Worm (Caenorhabditis elegans): Measurements from ENCODE around the gene zipt-2.3.
A peak's percentile ranks its signal among the peaks of the same experiment; 100 is the strongest.

zipt-2.3 gene

DNA sequence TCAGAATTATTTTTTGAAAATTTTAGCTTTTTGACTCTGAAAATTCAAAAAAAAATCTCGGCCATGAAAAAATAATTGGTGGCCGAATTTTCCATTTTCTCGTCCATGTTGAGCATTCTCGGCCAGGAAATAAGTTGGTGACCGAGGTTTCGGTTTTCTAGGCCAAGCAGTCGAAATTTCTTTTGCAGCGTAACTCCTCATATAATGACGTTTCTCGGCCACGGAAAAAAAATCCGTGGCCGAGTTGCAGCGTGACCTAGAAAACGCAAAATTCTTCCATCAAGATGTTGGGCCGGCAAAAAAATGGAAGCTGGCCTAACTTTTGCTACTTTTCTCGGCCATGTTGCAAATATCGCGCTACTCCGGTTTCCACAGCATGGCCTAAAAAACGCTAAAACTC, 34.4 kb upstream of the zipt-2.3 start:
- TF ChIP-seq ceh-39 (tag; optimal IDR thresholded peaks at IDR 0.05) (no peak), blmp-1 (tag; optimal IDR thresholded peaks at IDR 0.05) (no peak), ham-2 (GFP tag; optimal IDR thresholded peaks at IDR 0.05) (no peak), unc-62 (GFP tag; optimal IDR thresholded peaks at IDR 0.05) (no peak), ztf-11 (tag; optimal IDR thresholded peaks at IDR 0.05) (no peak), snpc-4 (tag; optimal IDR thresholded peaks at IDR 0.05) (no peak), ces-1 (GFP tag; optimal IDR thresholded peaks at IDR 0.05) (no peak), drap-1 (GFP tag; optimal IDR thresholded peaks at IDR 0.05) (no peak), hlh-1 (tag; optimal IDR thresholded peaks at IDR 0.05) (no peak), flh-1 (GFP tag; optimal IDR thresholded peaks at IDR 0.05) (no peak), zip-8 (tag; optimal IDR thresholded peaks at IDR 0.05) (no peak), nhr-28 (tag; optimal IDR thresholded peaks at IDR 0.05) (no peak), nhr-12 (tag; optimal IDR thresholded peaks at IDR 0.05) (no peak), ceh-43 (GFP tag; optimal IDR thresholded peaks at IDR 0.05) (no peak), elt-1 (tag; optimal IDR thresholded peaks at IDR 0.05; ENCODE audit: borderline replicate concordance, insufficient read depth) (no peak), cnd-1 (tag; optimal IDR thresholded peaks at IDR 0.05) (no peak), ceh-83 (GFP tag; optimal IDR thresholded peaks at IDR 0.05) (no peak), mls-2 (tag; optimal IDR thresholded peaks at IDR 0.05) (no peak), nhr-76 (tag; optimal IDR thresholded peaks at IDR 0.05) (no peak), sem-2 (GFP tag; optimal IDR thresholded peaks at IDR 0.05) (no peak)

DNA sequence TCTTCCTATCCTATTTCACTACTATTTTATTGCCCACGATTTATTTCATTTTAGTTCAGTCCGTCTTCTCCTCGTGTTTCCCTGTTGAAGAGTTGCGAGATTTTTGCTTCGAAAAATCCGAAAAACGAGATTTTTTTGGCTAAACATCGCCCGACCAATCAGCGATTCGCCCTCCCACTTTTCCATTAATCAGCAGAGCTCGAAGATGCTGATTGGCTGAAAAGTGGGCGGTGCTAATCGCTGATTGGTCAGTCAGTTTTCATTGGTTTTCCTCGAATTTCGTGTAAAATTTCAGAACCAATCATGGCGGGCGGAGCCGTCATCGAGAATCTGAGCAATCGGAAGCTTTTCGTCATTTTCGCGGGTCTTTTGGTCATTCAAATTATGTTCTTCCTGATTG, 25.8 kb upstream of the zipt-2.3 start, which contains the start of gene mig-14:
Gene mig-14 (plus strand): TSS at position 290 of the 400 bp plus-strand sequence.
- TF ChIP-seq nhr-28 (tag; optimal IDR thresholded peaks at IDR 0.05) (no peak), tbx-8 (GFP tag; optimal IDR thresholded peaks at IDR 0.05) (no peak), ham-2 (GFP tag; optimal IDR thresholded peaks at IDR 0.05) (no peak), nhr-76 (tag; optimal IDR thresholded peaks at IDR 0.05) (no peak), ztf-11 (tag; optimal IDR thresholded peaks at IDR 0.05) (no peak), ceh-39 (tag; optimal IDR thresholded peaks at IDR 0.05) (no peak), flh-1 (GFP tag; optimal IDR thresholded peaks at IDR 0.05) (no peak)

DNA sequence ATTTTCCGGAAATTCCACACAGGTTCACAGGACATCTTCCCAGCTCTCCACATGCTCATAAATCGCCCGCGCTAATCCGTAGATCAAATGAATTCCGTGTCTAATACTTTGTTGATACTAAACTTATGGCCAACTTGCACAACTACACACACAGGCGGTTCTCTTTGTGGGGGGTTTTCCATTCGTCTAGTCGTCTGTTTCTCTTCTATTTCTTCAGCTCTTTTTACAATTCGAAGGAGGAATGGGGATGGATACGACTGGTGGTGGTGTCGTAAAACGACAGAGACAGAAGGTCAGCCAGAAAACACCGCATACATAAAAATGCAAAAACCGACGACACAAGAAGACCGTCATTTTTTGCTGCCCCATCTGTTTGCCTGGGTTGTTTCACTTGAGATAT, 23.7 kb upstream of the zipt-2.3 start:
- TF ChIP-seq pha-4 (tag; optimal IDR thresholded peaks at IDR 0.05) = peak; percentile 16
- peak; percentile 57 for TF ChIP-seq cnd-1 (tag; optimal IDR thresholded peaks at IDR 0.05)
- TF ChIP-seq hlh-1 (tag; optimal IDR thresholded peaks at IDR 0.05) = peak; percentile 47
- no peak for TF ChIP-seq nhr-2 (tag; optimal IDR thresholded peaks at IDR 0.05)

DNA sequence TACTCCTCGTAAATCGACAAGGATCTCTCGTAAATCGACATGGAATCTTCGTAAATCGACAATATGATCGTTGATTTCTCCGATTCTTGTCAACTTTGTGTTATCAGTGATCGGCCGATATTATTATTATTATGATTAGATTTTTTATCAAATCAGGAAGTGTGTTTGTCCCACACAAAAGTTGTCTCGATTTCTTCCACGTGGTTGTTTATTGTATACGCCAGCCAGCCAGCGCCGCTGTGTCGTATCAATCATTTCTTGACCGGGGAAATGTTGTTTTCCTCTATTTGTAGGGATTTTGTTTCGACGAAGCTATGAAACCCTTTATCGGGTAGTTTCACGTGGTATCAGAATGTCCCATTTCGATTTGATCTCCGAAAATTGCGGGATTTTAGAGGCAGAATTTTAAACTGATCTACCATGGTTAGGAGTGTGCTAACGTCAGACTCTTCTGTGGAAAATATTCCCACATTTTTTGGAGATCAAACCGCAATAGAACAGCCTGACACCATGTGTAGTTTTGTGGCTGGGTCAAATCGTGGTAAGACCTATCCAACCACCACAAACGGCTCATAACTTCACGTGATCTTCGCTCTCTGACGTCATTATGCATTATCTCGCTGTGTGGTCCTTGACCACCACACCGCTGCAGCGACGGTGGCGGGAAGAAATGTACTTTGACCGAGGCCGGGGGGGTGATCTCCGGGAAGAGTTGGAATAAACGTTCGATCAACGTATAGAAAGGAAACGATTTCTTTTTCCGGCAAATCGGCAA, 22.3 kb upstream of the zipt-2.3 start:
- TF ChIP-seq mep-1 (tag; optimal IDR thresholded peaks at IDR 0.05) = no peak
- TF ChIP-seq tbx-8 (GFP tag; optimal IDR thresholded peaks at IDR 0.05) = no peak
- TF ChIP-seq nhr-2 (tag; optimal IDR thresholded peaks at IDR 0.05) = peak; percentile 57
- peak; percentile 1 for TF ChIP-seq elt-3 (tag; optimal IDR thresholded peaks at IDR 0.05)
- TF ChIP-seq M03D4.4 (tag; optimal IDR thresholded peaks at IDR 0.05) = no peak
- no peak for TF ChIP-seq bed-3 (GFP tag; optimal IDR thresholded peaks at IDR 0.05)
- TF ChIP-seq elt-1 (tag; optimal IDR thresholded peaks at IDR 0.05; ENCODE audit: borderline replicate concordance, insufficient read depth) = peak; percentile 8
- TF ChIP-seq lin-13 (tag; optimal IDR thresholded peaks at IDR 0.05) = peak; percentile 14
- TF ChIP-seq nhr-12 (tag; optimal IDR thresholded peaks at IDR 0.05) = no peak
- TF ChIP-seq unc-62 (GFP tag; optimal IDR thresholded peaks at IDR 0.05) = no peak

DNA sequence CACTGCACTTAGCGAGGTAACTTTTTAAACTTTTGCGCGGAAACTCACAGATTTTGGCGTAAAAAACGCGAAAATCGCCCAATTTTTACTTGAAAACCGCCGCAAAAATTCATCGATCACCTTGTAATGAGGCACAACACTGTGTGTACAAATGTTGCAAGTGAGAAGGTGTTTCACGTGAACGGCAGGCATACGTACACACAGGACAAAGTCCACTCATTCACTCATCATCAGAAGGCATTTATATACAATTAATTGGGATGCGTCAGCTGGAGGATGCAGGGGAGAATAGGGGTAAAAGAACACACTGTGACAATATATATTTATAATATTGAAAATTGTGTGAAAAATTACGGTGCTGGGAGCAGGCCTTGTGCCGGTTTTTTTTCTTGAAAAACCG, 21.2 kb upstream of the zipt-2.3 start:
- TF ChIP-seq unc-62 (GFP tag; optimal IDR thresholded peaks at IDR 0.05) = peak; percentile 43
- TF ChIP-seq tbx-8 (GFP tag; optimal IDR thresholded peaks at IDR 0.05) = no peak
- TF ChIP-seq ceh-39 (tag; optimal IDR thresholded peaks at IDR 0.05) = no peak
- no peak for TF ChIP-seq hlh-1 (tag; optimal IDR thresholded peaks at IDR 0.05)
- TF ChIP-seq drap-1 (GFP tag; optimal IDR thresholded peaks at IDR 0.05) = no peak
- TF ChIP-seq nhr-12 (tag; optimal IDR thresholded peaks at IDR 0.05) = no peak
- TF ChIP-seq nhr-2 (tag; optimal IDR thresholded peaks at IDR 0.05) = peak; percentile 65
- no peak for TF ChIP-seq mep-1 (tag; optimal IDR thresholded peaks at IDR 0.05)
- TF ChIP-seq unc-39 (tag; optimal IDR thresholded peaks at IDR 0.05) = no peak
- TF ChIP-seq elt-3 (tag; optimal IDR thresholded peaks at IDR 0.05) = no peak
- peak; percentile 8 for TF ChIP-seq cnd-1 (tag; optimal IDR thresholded peaks at IDR 0.05)
